Worm (Caenorhabditis elegans) whole organism, young adult: ENCODE results near the gene epic-2.

Experiments
- F33H1.4 ChIP-seq: fragments of 200-800 bp; sonication (Bioruptor generic); IDR thresholded peaks from 2 replicates; pipeline ENCODE4 v1.3.6; 2022; ENCODE audit warnings: missing genetic modification reagents, missing genetic modification characterization, missing compliant biosample characterization
- Y56A3A.18 ChIP-seq: fragments of 200-800 bp; sonication (Bioruptor generic); IDR thresholded peaks from 2 replicates; pipeline ENCODE4 v1.3.6; 2022; ENCODE audit warnings: missing genetic modification reagents, missing genetic modification characterization, missing compliant biosample characterization
- aptf-3 ChIP-seq: fragments of 200-800 bp; sonication (Bioruptor generic); IDR thresholded peaks from 2 replicates; pipeline ENCODE4 v1.3.6; 2022; ENCODE audit warnings: missing genetic modification characterization, missing compliant biosample characterization
- athp-1 ChIP-seq: sonication (generic microtip); optimal IDR thresholded peaks from 2 replicates; lab custom pipeline; 2017; ENCODE audit warnings: mild to moderate bottlenecking, missing genetic modification characterization, missing compliant biosample characterization
- ceh-27 ChIP-seq: fragments of 200-800 bp; sonication (Bioruptor generic); optimal IDR thresholded peaks from 2 replicates; lab custom pipeline; 2018; ENCODE audit warnings: mild to moderate bottlenecking, missing genetic modification characterization, moderate library complexity, missing compliant biosample characterization
- dpff-1 ChIP-seq: sonication (generic microtip); optimal IDR thresholded peaks from 2 replicates; lab custom pipeline; 2017; ENCODE audit warnings: mild to moderate bottlenecking, missing genetic modification characterization, missing compliant biosample characterization
- egrh-3 ChIP-seq: fragments of 200-800 bp; sonication (Bioruptor generic); IDR thresholded peaks from 2 replicates; pipeline ENCODE4 v1.3.6; 2022; ENCODE audit warnings: missing genetic modification reagents, missing genetic modification characterization, missing compliant biosample characterization
- fkh-3 ChIP-seq: sonication (generic microtip); optimal IDR thresholded peaks from 2 replicates; lab custom pipeline; 2016; ENCODE audit warnings: mild to moderate bottlenecking, missing genetic modification characterization, missing compliant biosample characterization
- hlh-26 ChIP-seq: fragments of 200-800 bp; sonication (Bioruptor generic); conservative IDR thresholded peaks from 2 replicates; pipeline ENCODE4 v1.3.6; 2022; ENCODE audit warnings: missing genetic modification reagents, missing genetic modification characterization, missing compliant biosample characterization
- let-526 ChIP-seq: fragments of 200-800 bp; sonication (Bioruptor generic); IDR thresholded peaks from 2 replicates; pipeline ENCODE4 v1.3.6; 2022; ENCODE audit warnings: missing genetic modification reagents, missing genetic modification characterization, missing compliant biosample characterization
- lin-26 ChIP-seq: fragments of 200-800 bp; sonication (Bioruptor generic); IDR thresholded peaks from 2 replicates; pipeline ENCODE4 v1.3.6; 2022; ENCODE audit warnings: missing genetic modification reagents, missing genetic modification characterization, missing compliant biosample characterization
- mcd-1 ChIP-seq: fragments of 200-800 bp; sonication (Bioruptor generic); IDR thresholded peaks from 2 replicates; pipeline ENCODE4 v1.3.6; 2022; ENCODE audit warnings: missing genetic modification reagents, missing genetic modification characterization, missing compliant biosample characterization
- sptf-2 ChIP-seq: fragments of 200-800 bp; sonication (Bioruptor generic); optimal IDR thresholded peaks from 2 replicates; lab custom pipeline; 2018; ENCODE audit warnings: mild to moderate bottlenecking, missing genetic modification characterization, missing compliant biosample characterization
- tlf-1 ChIP-seq: fragments of 200-800 bp; sonication (Bioruptor generic); optimal IDR thresholded peaks from 2 replicates; lab custom pipeline; 2018; ENCODE audit warnings: mild to moderate bottlenecking, missing genetic modification characterization, missing compliant biosample characterization
- unc-62 ChIP-seq: fragments of 150-350 bp; optimal IDR thresholded peaks from 2 replicates; lab custom pipeline; 2014; ENCODE audit warnings: missing biosample characterization, missing genetic modification reagents, missing genetic modification characterization
- zfh-2 ChIP-seq: fragments of 200-800 bp; sonication (Bioruptor generic); conservative IDR thresholded peaks from 2 replicates; pipeline ENCODE4 v1.3.6; 2022; ENCODE audit warnings: missing genetic modification reagents, missing genetic modification characterization, missing compliant biosample characterization

Gene epic-2

ce11 chrIV:1769074-1769473, 48.5 kb downstream of the epic-2 start:
- TF ChIP-seq Y56A3A.18 (no peak), aptf-3 (GFP tag; lab: Robert Waterston, UW) (0 out of 2 replicates have a peak, but pooled peaks have one; percentile 57), mcd-1 (GFP tag; lab: Robert Waterston, UW) (peak; percentile 29; the same call in 1 of the 2 replicates), fkh-3 (peak; percentile 15), tlf-1 (no peak), lin-26 (GFP tag; lab: Robert Waterston, UW) (0 out of 2 replicates have a peak, but pooled peaks have one; percentile 20), zfh-2 (peak; percentile 96), athp-1 (tag; lab: Kevin White, UChicago) (no peak), sptf-2 (GFP tag; lab: Kevin White, UChicago) (peak; percentile 29), hlh-26 (GFP tag; lab: Robert Waterston, UW) (0 out of 2 replicates have a peak, but pooled peaks have one; percentile 23), unc-62 (no peak), egrh-3 (GFP tag; lab: Robert Waterston, UW) (peak; percentile 96)

ce11 chrIV:1771843-1772242, 51.3 kb downstream of the epic-2 start, which contains the start of gene Y41D4A.1:
TSS of gene Y41D4A.1 (plus strand) at chrIV:1772143.
- TF ChIP-seq aptf-3 (GFP tag; lab: Robert Waterston, UW): no peak
- no peak for TF ChIP-seq dpff-1 (tag; lab: Kevin White, UChicago)
- TF ChIP-seq mcd-1 (GFP tag; lab: Robert Waterston, UW): no peak
- no peak for TF ChIP-seq F33H1.4
- TF ChIP-seq unc-62: no peak
- TF ChIP-seq ceh-27 (GFP tag; lab: Kevin White, UChicago): no peak
- no peak for TF ChIP-seq let-526 (GFP tag; lab: Robert Waterston, UW)
